Worm (Caenorhabditis elegans): ENCODE measurements around the gene Y62H9A.3.

Gene Y62H9A.3

DNA sequence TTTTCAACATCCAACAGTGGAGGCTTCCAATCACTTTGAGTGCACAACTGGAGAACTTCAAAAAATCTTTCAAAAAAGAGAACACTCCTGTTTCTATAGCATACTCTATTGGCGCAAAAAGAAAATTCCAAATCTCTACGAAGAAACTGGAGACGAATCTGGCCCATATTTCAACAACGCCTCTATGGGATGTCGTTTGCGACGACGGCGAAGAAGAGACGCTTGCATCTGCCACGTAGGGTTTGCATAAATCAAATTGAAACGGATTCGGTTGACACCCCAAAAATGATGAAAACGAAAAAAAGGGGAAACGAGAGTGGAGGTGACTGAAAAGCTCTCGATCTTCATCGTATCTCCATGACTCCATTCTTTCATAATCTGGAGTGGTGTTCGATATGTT is 23.6 kb downstream of the Y62H9A.3 start:
- no peak for TF ChIP-seq ztf-1 (GFP tag; conservative IDR thresholded peaks at IDR 0.05)
- no peak for TF ChIP-seq mbf-1 (tag; optimal IDR thresholded peaks at IDR 0.05)
- TF ChIP-seq alr-1 (tag; optimal IDR thresholded peaks at IDR 0.05): no peak
- no peak for TF ChIP-seq C34F6.9 (tag; optimal IDR thresholded peaks at IDR 0.05)
- TF ChIP-seq R02D3.7 (tag; optimal IDR thresholded peaks at IDR 0.05): no peak
- TF ChIP-seq unc-39 (tag; optimal IDR thresholded peaks at IDR 0.05): no peak
- no peak for TF ChIP-seq lin-39 (tag; optimal IDR thresholded peaks at IDR 0.05)
- TF ChIP-seq ztf-11 (tag; optimal IDR thresholded peaks at IDR 0.05): no peak
- TF ChIP-seq nhr-12 (tag; optimal IDR thresholded peaks at IDR 0.05): no peak
- TF ChIP-seq elt-3 (tag; optimal IDR thresholded peaks at IDR 0.05): no peak
- TF ChIP-seq unc-62 (GFP tag; optimal IDR thresholded peaks at IDR 0.05): no peak
- TF ChIP-seq nhr-11 (tag; optimal IDR thresholded peaks at IDR 0.05): no peak
- no peak for TF ChIP-seq zag-1 (tag; optimal IDR thresholded peaks at IDR 0.05)
- no peak for TF ChIP-seq ZK546.5 (tag; optimal IDR thresholded peaks at IDR 0.05)
- no peak for TF ChIP-seq mdl-1 (tag; optimal IDR thresholded peaks at IDR 0.05)
- no peak for TF ChIP-seq lin-13 (GFP tag; optimal IDR thresholded peaks at IDR 0.05)
- TF ChIP-seq nhr-237 (tag; optimal IDR thresholded peaks at IDR 0.05): no peak
- TF ChIP-seq nhr-77 (tag; optimal IDR thresholded peaks at IDR 0.05): no peak

DNA sequence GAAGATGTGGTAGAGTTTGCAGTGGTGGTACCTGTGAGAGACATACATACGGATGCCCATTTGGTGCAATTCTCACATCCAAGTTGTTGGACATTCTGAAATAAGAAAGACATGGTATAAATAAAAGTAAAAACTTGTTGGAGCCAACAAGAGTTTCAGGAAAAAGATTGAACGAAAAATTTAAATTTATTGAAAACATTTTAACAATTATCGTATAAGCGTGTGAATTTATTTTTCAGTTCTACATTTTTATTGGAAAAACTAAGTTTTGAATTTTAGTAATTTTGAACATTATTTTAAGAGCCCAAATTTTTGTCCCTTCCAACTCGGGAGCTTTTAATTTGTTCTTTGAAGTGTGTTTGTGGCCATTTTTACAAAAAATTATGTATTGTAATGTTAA is 24.9 kb downstream of the Y62H9A.3 start, which contains the start of gene F54F7.8:
TSS of gene F54F7.8 (minus strand) at position 101 of the 400 bp plus-strand sequence.
- TF ChIP-seq R02D3.7 (tag; optimal IDR thresholded peaks at IDR 0.05) (no peak), C34F6.9 (tag; optimal IDR thresholded peaks at IDR 0.05) (no peak), dmd-4 (tag; optimal IDR thresholded peaks at IDR 0.05) (no peak), sma-3 (GFP tag; optimal IDR thresholded peaks at IDR 0.05) (no peak), fos-1 (tag; optimal IDR thresholded peaks at IDR 0.05) (no peak), mab-5 (tag; optimal IDR thresholded peaks at IDR 0.05) (no peak), ama-1 (optimal IDR thresholded peaks at IDR 0.05) (no peak), Y55F3AM.14 (GFP tag; optimal IDR thresholded peaks at IDR 0.05) (no peak), unc-39 (tag; optimal IDR thresholded peaks at IDR 0.05) (no peak), gmeb-1 (tag; optimal IDR thresholded peaks at IDR 0.05) (no peak), alr-1 (tag; optimal IDR thresholded peaks at IDR 0.05) (no peak), unc-55 (GFP tag; optimal IDR thresholded peaks at IDR 0.05) (no peak), nhr-6 (tag; optimal IDR thresholded peaks at IDR 0.05) (no peak), crh-2 (tag; optimal IDR thresholded peaks at IDR 0.05) (no peak), blmp-1 (tag; optimal IDR thresholded peaks at IDR 0.05; ENCODE audit: insufficient read depth) (no peak), mdl-1 (tag; optimal IDR thresholded peaks at IDR 0.05) (no peak), ztf-1 (GFP tag; conservative IDR thresholded peaks at IDR 0.05) (no peak), nhr-11 (tag; optimal IDR thresholded peaks at IDR 0.05) (no peak)

DNA sequence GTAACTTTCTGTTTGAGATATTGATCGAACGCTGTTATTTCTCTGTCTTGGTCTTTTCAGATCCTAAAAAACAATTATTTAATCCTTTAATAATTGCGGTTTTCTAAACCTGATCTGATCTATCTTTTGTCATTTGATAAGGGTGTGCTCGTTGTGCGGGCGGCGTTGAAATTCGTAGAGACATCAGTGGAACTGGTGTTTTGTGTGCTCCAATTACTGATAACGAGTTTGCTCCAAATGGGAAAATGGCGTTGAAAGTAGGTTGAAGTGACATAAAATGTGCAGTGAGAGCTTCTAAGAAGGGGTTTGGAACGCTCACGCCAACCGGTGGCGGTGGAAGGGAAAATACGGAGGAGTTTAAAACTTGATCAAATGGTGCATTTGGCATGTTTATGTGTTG is 25.3 kb downstream of the Y62H9A.3 start:
- no peak for TF ChIP-seq skn-1 (tag; optimal IDR thresholded peaks at IDR 0.05)
- no peak for TF ChIP-seq unc-62 (GFP tag; optimal IDR thresholded peaks at IDR 0.05)
- peak; percentile 21 for TF ChIP-seq fos-1 (tag; optimal IDR thresholded peaks at IDR 0.05)

ce11 chrX:11852494-11852893 is 27.3 kb downstream of the Y62H9A.3 start, which contains the start of gene xtr-1:
Gene xtr-1 (plus strand): TSS chrX:11852794.
- TF ChIP-seq lin-39 (tag; optimal IDR thresholded peaks at IDR 0.05) (no peak), R02D3.7 (tag; optimal IDR thresholded peaks at IDR 0.05) (no peak), crh-2 (tag; optimal IDR thresholded peaks at IDR 0.05) (no peak), zag-1 (tag; optimal IDR thresholded peaks at IDR 0.05) (no peak), unc-39 (tag; optimal IDR thresholded peaks at IDR 0.05) (no peak), nhr-23 (tag; optimal IDR thresholded peaks at IDR 0.05) (no peak), mbf-1 (tag; optimal IDR thresholded peaks at IDR 0.05) (no peak), aly-2 (tag; optimal IDR thresholded peaks at IDR 0.05) (no peak), mab-5 (tag; optimal IDR thresholded peaks at IDR 0.05) (no peak), lsy-2 (tag; optimal IDR thresholded peaks at IDR 0.05) (no peak), alr-1 (tag; optimal IDR thresholded peaks at IDR 0.05) (no peak), ztf-1 (GFP tag; conservative IDR thresholded peaks at IDR 0.05) (no peak), nhr-77 (tag; optimal IDR thresholded peaks at IDR 0.05) (no peak), nhr-6 (tag; optimal IDR thresholded peaks at IDR 0.05) (no peak), elt-1 (tag; optimal IDR thresholded peaks at IDR 0.05) (no peak), nhr-12 (tag; optimal IDR thresholded peaks at IDR 0.05) (no peak), gmeb-1 (tag; optimal IDR thresholded peaks at IDR 0.05) (no peak), ama-1 (optimal IDR thresholded peaks at IDR 0.05) (no peak)

DNA sequence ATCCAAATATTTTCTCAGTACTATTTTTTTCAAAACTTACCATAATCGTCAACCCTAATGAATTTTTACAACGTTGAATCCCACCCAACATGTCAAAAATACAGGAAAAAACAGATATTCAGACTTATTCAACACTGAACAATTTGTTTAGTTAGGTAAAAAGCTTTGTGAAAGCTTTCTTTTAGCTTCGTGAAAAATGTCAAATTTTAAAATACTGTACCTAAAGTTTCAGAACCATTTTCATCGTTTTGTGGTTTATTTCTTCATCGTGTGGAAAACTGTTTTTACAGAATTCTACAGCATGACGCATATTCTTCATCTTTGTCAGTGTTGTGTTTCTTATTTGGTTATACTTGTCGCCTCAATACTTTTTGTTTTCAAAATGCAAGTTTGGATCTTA is 29.2 kb downstream of the Y62H9A.3 start, which contains the start of gene F54F7.14:
TSS of gene F54F7.14 (plus strand) at position 301 of the 400 bp plus-strand sequence.
- TF ChIP-seq fos-1 (tag; optimal IDR thresholded peaks at IDR 0.05) (no peak), ztf-11 (tag; optimal IDR thresholded peaks at IDR 0.05) (no peak), unc-39 (tag; optimal IDR thresholded peaks at IDR 0.05) (no peak), lin-39 (tag; optimal IDR thresholded peaks at IDR 0.05) (no peak), crh-2 (tag; optimal IDR thresholded peaks at IDR 0.05) (no peak), lin-13 (GFP tag; optimal IDR thresholded peaks at IDR 0.05) (no peak), zag-1 (tag; optimal IDR thresholded peaks at IDR 0.05) (no peak)
